Worm (Caenorhabditis elegans) whole organism, L4 larva: ENCODE data around the gene mrps-10.

Experiments used
- D1046.2 ChIP-seq: fragments of 200-800 bp; sonication (Bioruptor generic); IDR thresholded peaks from 2 replicates; pipeline ENCODE4 v1.3.6; 2022; ENCODE audit warnings: missing genetic modification characterization, missing compliant biosample characterization
- F44E2.7 ChIP-seq: fragments of 200-800 bp; sonication (Bioruptor generic); IDR thresholded peaks from 2 replicates; pipeline ENCODE4 v2.1.2; 2022; ENCODE audit warnings: missing genetic modification characterization, missing compliant biosample characterization
- F49E8.2 ChIP-seq: sonication (generic microtip); optimal IDR thresholded peaks from 2 replicates; lab custom pipeline; 2016; ENCODE audit warnings: missing compliant biosample characterization, mild to moderate bottlenecking, missing genetic modification characterization, borderline replicate concordance
- R02D3.7 ChIP-seq: fragments of 150-350 bp; sonication (generic microtip); optimal IDR thresholded peaks from 3 replicates; lab custom pipeline; 2014; ENCODE audit warnings: missing biosample characterization, missing genetic modification characterization
- ZK546.5 ChIP-seq, 2 experiments: sonication (generic microtip); optimal IDR thresholded peaks; 2 replicates each; lab custom pipeline; 2017; ENCODE audit warnings: missing biosample characterization in 2 of 2, missing genetic modification characterization in 2 of 2
- aly-2 ChIP-seq: sonication (generic microtip); optimal IDR thresholded peaks from 2 replicates; lab custom pipeline; 2018; ENCODE audit warnings: missing biosample characterization, missing genetic modification characterization
- ama-1 ChIP-seq: fragments of 150-350 bp; optimal IDR thresholded peaks from 2 replicates; lab custom pipeline; 2014; ENCODE audit warnings: inconsistent platforms, mixed read lengths
- arid-1 ChIP-seq: fragments of 200-800 bp; sonication (Bioruptor generic); conservative IDR thresholded peaks from 2 replicates; pipeline ENCODE4 v1.3.6; 2022; ENCODE audit warnings: missing genetic modification reagents, missing genetic modification characterization, missing compliant biosample characterization
- ceh-20 ChIP-seq: fragments of 200-800 bp; sonication (Bioruptor generic); IDR thresholded peaks from 2 replicates; pipeline ENCODE4 v1.3.6; 2022; ENCODE audit warnings: missing genetic modification reagents, missing genetic modification characterization, missing compliant biosample characterization
- ceh-32 ChIP-seq: sonication (generic microtip); optimal IDR thresholded peaks from 2 replicates; lab custom pipeline; 2016; ENCODE audit warnings: mild to moderate bottlenecking, missing genetic modification characterization, missing compliant biosample characterization; ENCODE audit not compliant: poor library complexity
- ceh-44 ChIP-seq: fragments of 200-800 bp; sonication (Bioruptor generic); IDR thresholded peaks from 2 replicates; pipeline ENCODE4 v1.3.6; 2022; ENCODE audit warnings: missing genetic modification reagents, missing genetic modification characterization, missing compliant biosample characterization
- daf-19 ChIP-seq: fragments of 200-800 bp; sonication (Bioruptor generic); conservative IDR thresholded peaks from 2 replicates; pipeline ENCODE4 v1.3.6; 2022; ENCODE audit warnings: missing genetic modification characterization, missing compliant biosample characterization
- daf-8 ChIP-seq: fragments of 200-800 bp; sonication (Bioruptor generic); IDR thresholded peaks from 2 replicates; pipeline ENCODE4 v1.3.6; 2022; ENCODE audit warnings: missing genetic modification characterization, missing compliant biosample characterization
- dpl-1 ChIP-seq: fragments of 150-350 bp; optimal IDR thresholded peaks from 2 replicates; lab custom pipeline; 2014; ENCODE audit warnings: missing biosample characterization, missing genetic modification reagents, missing genetic modification characterization
- dve-1 ChIP-seq: sonication (generic microtip); optimal IDR thresholded peaks from 2 replicates; lab custom pipeline; 2017; ENCODE audit warnings: antibody characterized with exemption, mild to moderate bottlenecking, missing genetic modification characterization, missing compliant biosample characterization; ENCODE audit not compliant: insufficient read depth
- egl-27 ChIP-seq: sonication (generic microtip); optimal IDR thresholded peaks from 3 replicates; lab custom pipeline; 2017; ENCODE audit warnings: missing biosample characterization, missing genetic modification reagents, missing genetic modification characterization
- fkh-10 ChIP-seq: fragments of 150-350 bp; optimal IDR thresholded peaks from 2 replicates; lab custom pipeline; 2014; ENCODE audit warnings: missing biosample characterization, missing genetic modification reagents, missing genetic modification characterization
- gei-8 ChIP-seq: fragments of 200-800 bp; sonication (Bioruptor generic); optimal IDR thresholded peaks from 2 replicates; lab custom pipeline; 2018; ENCODE audit warnings: mild to moderate bottlenecking, missing genetic modification characterization, missing compliant biosample characterization
- hif-1 ChIP-seq, 2 experiments: sonication (generic microtip); optimal IDR thresholded peaks; 2 replicates each; lab custom pipeline; 2016 to 2017; ENCODE audit warnings: missing compliant biosample characterization in 2 of 2, missing genetic modification characterization in 2 of 2, missing genetic modification reagents in 2 of 2, missing genotype in 2 of 2, mild to moderate bottlenecking in 1 of 2
- hlh-11 ChIP-seq: fragments of 200-800 bp; sonication (Bioruptor generic); optimal IDR thresholded peaks from 2 replicates; lab custom pipeline; 2018; ENCODE audit warnings: mild to moderate bottlenecking, missing genetic modification characterization, missing compliant biosample characterization
- hmg-1.1 ChIP-seq: fragments of 200-800 bp; sonication (Bioruptor generic); IDR thresholded peaks from 2 replicates; pipeline ENCODE4 v1.3.6; 2022; ENCODE audit warnings: missing genetic modification reagents, missing genetic modification characterization, missing compliant biosample characterization
- lim-7 ChIP-seq: fragments of 200-800 bp; sonication (Bioruptor generic); IDR thresholded peaks from 2 replicates; pipeline ENCODE4 v1.3.6; 2022; ENCODE audit warnings: missing genetic modification characterization, missing compliant biosample characterization
- lin-38 ChIP-seq: fragments of 200-800 bp; sonication (Bioruptor generic); IDR thresholded peaks from 2 replicates; pipeline ENCODE4 v1.3.6; 2022; ENCODE audit warnings: missing genetic modification reagents, missing genetic modification characterization, missing compliant biosample characterization
- madf-5 ChIP-seq, 2 experiments: fragments of 200-800 bp; sonication (Bioruptor generic); IDR thresholded peaks; 2 replicates each; pipeline ENCODE4 v1.3.6; 2022; ENCODE audit warnings: missing compliant biosample characterization in 2 of 2, missing genetic modification characterization in 2 of 2
- mdt-29 ChIP-seq: fragments of 200-800 bp; sonication (Bioruptor generic); IDR thresholded peaks from 2 replicates; pipeline ENCODE4 v1.3.6; 2022; ENCODE audit warnings: missing genetic modification reagents, missing genetic modification characterization, missing compliant biosample characterization
- nhr-10 ChIP-seq: fragments of 150-350 bp; optimal IDR thresholded peaks from 2 replicates; lab custom pipeline; 2014; ENCODE audit warnings: missing biosample characterization, missing genetic modification characterization
- nhr-102 ChIP-seq: sonication (generic microtip); optimal IDR thresholded peaks from 2 replicates; lab custom pipeline; 2016; ENCODE audit warnings: mild to moderate bottlenecking, missing genetic modification characterization, moderate library complexity, missing compliant biosample characterization
- nhr-25 ChIP-seq: sonication (generic microtip); optimal IDR thresholded peaks from 2 replicates; lab custom pipeline; 2017; ENCODE audit warnings: missing genetic modification characterization, mild to moderate bottlenecking, missing compliant biosample characterization, antibody characterized with exemption, moderate library complexity, borderline replicate concordance; ENCODE audit not compliant: insufficient read depth
- nhr-28 ChIP-seq: fragments of 150-350 bp; optimal IDR thresholded peaks from 2 replicates; lab custom pipeline; 2014; ENCODE audit warnings: missing biosample characterization, missing genetic modification characterization
- nhr-41 ChIP-seq: fragments of 200-800 bp; sonication (Bioruptor generic); IDR thresholded peaks from 2 replicates; pipeline ENCODE4 v1.3.6; 2022; ENCODE audit warnings: missing genetic modification reagents, missing genetic modification characterization, missing compliant biosample characterization
- nhr-76 ChIP-seq: fragments of 150-350 bp; optimal IDR thresholded peaks from 2 replicates; lab custom pipeline; 2014; ENCODE audit warnings: missing biosample characterization, missing genetic modification characterization
- php-3 ChIP-seq: fragments of 200-800 bp; sonication (Bioruptor generic); IDR thresholded peaks from 2 replicates; pipeline ENCODE4 v1.3.6; 2022; ENCODE audit warnings: missing genetic modification reagents, missing genetic modification characterization, missing compliant biosample characterization
- pqm-1 ChIP-seq: sonication (generic microtip); optimal IDR thresholded peaks from 2 replicates; lab custom pipeline; 2017; ENCODE audit warnings: missing biosample characterization, missing genetic modification characterization
- sdz-12 ChIP-seq: fragments of 200-800 bp; sonication (Bioruptor generic); optimal IDR thresholded peaks from 2 replicates; lab custom pipeline; 2018; ENCODE audit warnings: mild to moderate bottlenecking, missing genetic modification characterization, missing compliant biosample characterization
- spr-3 ChIP-seq: fragments of 200-800 bp; sonication (Bioruptor generic); optimal IDR thresholded peaks from 2 replicates; lab custom pipeline; 2018; ENCODE audit warnings: mild to moderate bottlenecking, missing genetic modification characterization, missing compliant biosample characterization
- tra-1 ChIP-seq: fragments of 200-800 bp; sonication (Bioruptor generic); IDR thresholded peaks from 2 replicates; pipeline ENCODE4 v1.3.6; 2022; ENCODE audit warnings: missing genetic modification reagents, missing genetic modification characterization, missing compliant biosample characterization
- unc-130 ChIP-seq: sonication (generic microtip); optimal IDR thresholded peaks from 2 replicates; lab custom pipeline; 2016; ENCODE audit warnings: missing genetic modification reagents, missing genetic modification characterization, missing compliant biosample characterization
- unc-62 ChIP-seq, 3 experiments: fragments of 150-350 bp in 1 of 3; sonication (generic microtip); optimal IDR thresholded peaks in 2 of 3; peaks in 1 of 3; 1 replicate in 1 of 3; 2 replicates in 2 of 3; lab custom pipeline; 2014 to 2017; ENCODE audit warnings: missing biosample characterization in 3 of 3, missing genetic modification characterization in 3 of 3, missing genetic modification reagents in 3 of 3, missing genotype in 1 of 3
- vab-7 ChIP-seq: fragments of 200-800 bp; sonication (Bioruptor generic); IDR thresholded peaks from 2 replicates; pipeline ENCODE4 v1.3.6; 2022; ENCODE audit warnings: missing genetic modification reagents, missing genetic modification characterization, missing compliant biosample characterization
- zip-11 ChIP-seq: fragments of 200-800 bp; sonication (Bioruptor generic); IDR thresholded peaks from 2 replicates; pipeline ENCODE4 v1.3.6; 2022; ENCODE audit warnings: missing genetic modification characterization, missing compliant biosample characterization
- ztf-7 ChIP-seq: fragments of 150-350 bp; optimal IDR thresholded peaks from 2 replicates; lab custom pipeline; 2014; ENCODE audit warnings: missing biosample characterization, missing genetic modification characterization

Gene mrps-10

ce11 chrIII:12891580-12891979, 34.8 kb upstream of the mrps-10 start, which contains the start of the genes Y37D8A.29 and unc-71:
Gene Y37D8A.29 (minus strand): TSS chrIII:12891680.
Gene unc-71 (minus strand): TSS chrIII:12891738.
- no peak for TF ChIP-seq daf-19 (GFP tag; lab: Robert Waterston, UW)
- TF ChIP-seq mdt-29 (GFP tag; lab: Robert Waterston, UW) = no peak
- TF ChIP-seq unc-62 (GFP tag; optimal IDR thresholded peaks at IDR 0.05 in 1 of 2; lab: Kevin White, UChicago) = peak in 1 of 2 experiments; percentile 20
- no peak for TF ChIP-seq unc-62 (tag; optimal IDR thresholded peaks at IDR 0.05; lab: Kevin White, UChicago)
- TF ChIP-seq arid-1 = no peak
- TF ChIP-seq F44E2.7 (GFP tag; lab: Robert Waterston, UW) = no peak

DNA sequence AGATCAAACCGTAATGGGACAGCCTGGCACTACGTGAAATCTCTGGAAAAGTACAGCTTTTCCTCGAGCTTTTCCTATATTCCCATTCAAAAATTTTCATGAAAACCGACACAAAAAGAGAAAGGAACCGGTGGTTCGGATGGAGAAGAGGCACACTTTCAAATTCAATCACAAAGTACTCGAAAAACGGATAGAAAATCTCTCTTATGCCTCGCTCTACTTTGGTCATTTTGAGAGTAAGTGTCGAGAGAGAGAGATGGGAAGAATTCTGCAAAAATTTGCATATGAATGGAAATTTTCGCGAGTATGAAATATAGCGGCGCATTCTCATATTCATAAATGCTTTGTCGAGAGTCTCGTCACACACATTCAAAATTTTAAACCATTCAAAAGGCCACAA, 33.6 kb upstream of the mrps-10 start:
- TF ChIP-seq fkh-10 (GFP tag; lab: Kevin White, UChicago) (peak; percentile 46), hlh-11 (tag; lab: Kevin White, UChicago) (no peak)

ce11 chrIII:12894207-12894606, 32.1 kb upstream of the mrps-10 start:
- TF ChIP-seq zip-11 (no peak), D1046.2 (GFP tag; lab: Robert Waterston, UW) (no peak), ceh-44 (GFP tag; lab: Robert Waterston, UW) (no peak), unc-62 (GFP tag; optimal IDR thresholded peaks at IDR 0.05 in 1 of 2; lab: Kevin White, UChicago) (peak in 1 of 2 experiments; percentile 50), unc-62 (tag; optimal IDR thresholded peaks at IDR 0.05; lab: Kevin White, UChicago) (no peak), lim-7 (GFP tag; lab: Robert Waterston, UW) (no peak)

ce11 chrIII:12904052-12904451, 22.3 kb upstream of the mrps-10 start:
- TF ChIP-seq daf-19 (GFP tag; lab: Robert Waterston, UW) = no peak
- TF ChIP-seq hif-1 (tag; optimal IDR thresholded peaks at IDR 0.05; lab: Kevin White, UChicago) = no peak
- peak in 1 of 2 experiments; percentile 69 for TF ChIP-seq unc-62 (GFP tag; optimal IDR thresholded peaks at IDR 0.05 in 1 of 2; lab: Kevin White, UChicago)
- no peak for TF ChIP-seq unc-62 (tag; optimal IDR thresholded peaks at IDR 0.05; lab: Kevin White, UChicago)
- TF ChIP-seq madf-5 (GFP tag; IDR thresholded peaks at IDR 0.05; lab: Robert Waterston, UW) = no peak

- TF ChIP-seq aly-2 (tag; lab: Kevin White, UChicago) (no peak), egl-27 (tag; lab: Kevin White, UChicago) (no peak), sdz-12 (peak; percentile 81), nhr-102 (tag; lab: Kevin White, UChicago) (peak; percentile 98), spr-3 (GFP tag; lab: Kevin White, UChicago) (peak; percentile 99), nhr-10 (peak; percentile 88), ZK546.5 (tag; optimal IDR thresholded peaks at IDR 0.05; lab: Kevin White, UChicago) (peak in 1 of 2 experiments; percentile 76), nhr-28 (tag; lab: Kevin White, UChicago) (peak; percentile 94), vab-7 (GFP tag; lab: Robert Waterston, UW) (peak; percentile 97), ama-1 (peak; percentile 94), nhr-41 (GFP tag; lab: Robert Waterston, UW) (peak; percentile 91), dpl-1 (GFP tag; lab: Kevin White, UChicago) (peak; percentile 100), gei-8 (GFP tag; lab: Kevin White, UChicago) (peak; percentile 68), tra-1 (peak; percentile 96), ceh-20 (GFP tag; lab: Robert Waterston, UW) (peak; percentile 99), dve-1 (tag; lab: Kevin White, UChicago) (peak; percentile 100), R02D3.7 (peak; percentile 43), ztf-7 (tag; lab: Kevin White, UChicago) (peak; percentile 95), ceh-32 (peak; percentile 85), daf-19 (GFP tag; lab: Robert Waterston, UW) (no peak), unc-130 (GFP tag; lab: Kevin White, UChicago) (peak; percentile 95), F49E8.2 (tag; lab: Kevin White, UChicago) (peak; percentile 92), pqm-1 (peak; percentile 50), nhr-76 (tag; lab: Kevin White, UChicago) (peak; percentile 81), php-3 (GFP tag; lab: Robert Waterston, UW) (peak; percentile 93), daf-8 (GFP tag; lab: Robert Waterston, UW) (no peak), lin-38 (GFP tag; lab: Robert Waterston, UW) (peak; percentile 96), nhr-25 (tag; lab: Kevin White, UChicago) (peak; percentile 96), hmg-1.1 (GFP tag; lab: Robert Waterston, UW) (peak; percentile 100)
These were observed 21.3 kb upstream of the mrps-10 start, which contains the start of gene cox-5A for ce11 chrIII:12904987-12905541. Gene cox-5A (plus strand): TSS chrIII:12905491.
